Worm (Caenorhabditis elegans) whole organism, L1 larva: Measurements from ENCODE around the gene elo-6.

Experiments used
- C04F5.9 ChIP-seq: sonication (generic microtip); optimal IDR thresholded peaks from 2 replicates; lab custom pipeline; 2016; ENCODE audit warnings: missing genetic modification characterization, missing compliant biosample characterization
- C34B4.2 ChIP-seq: sonication (generic microtip); optimal IDR thresholded peaks from 2 replicates; lab custom pipeline; 2017; ENCODE audit warnings: mild to moderate bottlenecking, missing genetic modification characterization, missing compliant biosample characterization
- F16B12.6 ChIP-seq: fragments of 150-350 bp; optimal IDR thresholded peaks from 2 replicates; lab custom pipeline; 2014; ENCODE audit warnings: missing biosample characterization, missing genetic modification characterization
- aly-2 ChIP-seq: fragments of 150-350 bp; optimal IDR thresholded peaks from 2 replicates; lab custom pipeline; 2014; ENCODE audit warnings: missing biosample characterization, missing genetic modification characterization
- ama-1 ChIP-seq: fragments of 150-350 bp; optimal IDR thresholded peaks from 2 replicates; lab custom pipeline; 2014
- blmp-1 ChIP-seq: fragments of 150-350 bp; optimal IDR thresholded peaks from 2 replicates; lab custom pipeline; 2014; ENCODE audit warnings: missing biosample characterization, missing genetic modification characterization
- ceh-63 ChIP-seq: fragments of 200-800 bp; sonication (Bioruptor generic); optimal IDR thresholded peaks from 2 replicates; lab custom pipeline; 2018; ENCODE audit warnings: mild to moderate bottlenecking, missing genetic modification characterization, missing compliant biosample characterization
- ceh-8 ChIP-seq: fragments of 200-800 bp; sonication (Bioruptor generic); optimal IDR thresholded peaks from 2 replicates; lab custom pipeline; 2018; ENCODE audit warnings: mild to moderate bottlenecking, missing genetic modification characterization, moderate library complexity, missing compliant biosample characterization
- ceh-82 ChIP-seq, 3 experiments: fragments of 150-350 bp in 1 of 3; sonication (generic microtip) in 2 of 3; optimal IDR thresholded peaks; 2 replicates each; lab custom pipeline; 2014 to 2017; ENCODE audit warnings: missing biosample characterization in 3 of 3, missing genetic modification characterization in 3 of 3
- ceh-90 ChIP-seq: sonication (generic microtip); optimal IDR thresholded peaks from 2 replicates; lab custom pipeline; 2016; ENCODE audit warnings: missing genetic modification characterization, missing compliant biosample characterization
- ces-1 ChIP-seq: fragments of 150-350 bp; optimal IDR thresholded peaks from 2 replicates; lab custom pipeline; 2014; ENCODE audit warnings: missing biosample characterization, missing genetic modification reagents, missing genetic modification characterization
- dpl-1 ChIP-seq, 3 experiments: fragments of 150-350 bp in 2 of 3; sonication (generic microtip) in 1 of 3; optimal IDR thresholded peaks; 2 replicates each; lab custom pipeline; 2014 to 2017; ENCODE audit warnings: missing biosample characterization in 3 of 3, missing genetic modification characterization in 3 of 3, missing genetic modification reagents in 3 of 3
- efl-1 ChIP-seq, 4 experiments: fragments of 150-350 bp; optimal IDR thresholded peaks in 3 of 4; peaks in 1 of 4; 1 replicate in 1 of 4; 2 replicates in 3 of 4; lab custom pipeline; 2014; ENCODE audit warnings: missing biosample characterization in 2 of 4, missing genetic modification characterization in 2 of 4, missing genetic modification reagents in 2 of 4
- efl-3 ChIP-seq: fragments of 200-800 bp; sonication (Bioruptor generic); optimal IDR thresholded peaks from 2 replicates; lab custom pipeline; 2018; ENCODE audit warnings: mild to moderate bottlenecking, missing genetic modification characterization, missing compliant biosample characterization
- egl-13 ChIP-seq: sonication (generic microtip); optimal IDR thresholded peaks from 2 replicates; lab custom pipeline; 2016; ENCODE audit warnings: missing genotype, missing genetic modification reagents, missing genetic modification characterization, missing compliant biosample characterization
- egl-27 ChIP-seq, 2 experiments: fragments of 150-350 bp in 1 of 2; sonication (generic microtip); optimal IDR thresholded peaks; 3 replicates each; lab custom pipeline; 2017 to 2018; ENCODE audit warnings: missing biosample characterization in 2 of 2, missing genetic modification characterization in 2 of 2, missing genetic modification reagents in 2 of 2
- elt-2 ChIP-seq: sonication (generic microtip); optimal IDR thresholded peaks from 2 replicates; lab custom pipeline; 2016; ENCODE audit warnings: missing genetic modification characterization, mild to moderate bottlenecking, inconsistent platforms, missing compliant biosample characterization, missing genetic modification reagents
- elt-3 ChIP-seq, 6 experiments: fragments of 150-350 bp in 1 of 6; sonication (generic microtip); optimal IDR thresholded peaks; 2 replicates each; lab custom pipeline; 2017 to 2018; ENCODE audit warnings: missing biosample characterization in 6 of 6, missing genetic modification characterization in 6 of 6, inconsistent platforms in 1 of 6
- fkh-10 ChIP-seq: sonication (generic microtip); optimal IDR thresholded peaks from 2 replicates; lab custom pipeline; 2017; ENCODE audit warnings: missing biosample characterization, missing genetic modification reagents, missing genetic modification characterization
- fkh-4 ChIP-seq: sonication (generic microtip); optimal IDR thresholded peaks from 2 replicates; lab custom pipeline; 2016; ENCODE audit warnings: missing compliant biosample characterization, missing genetic modification characterization, borderline replicate concordance
- fkh-8 ChIP-seq: sonication (generic microtip); optimal IDR thresholded peaks from 2 replicates; lab custom pipeline; 2016; ENCODE audit warnings: mild to moderate bottlenecking, missing genetic modification characterization, missing compliant biosample characterization
- fos-1 ChIP-seq: fragments of 150-350 bp; optimal IDR thresholded peaks from 2 replicates; lab custom pipeline; 2014; ENCODE audit warnings: missing biosample characterization, missing genetic modification characterization
- grh-1 ChIP-seq: fragments of 200-800 bp; sonication (Bioruptor generic); IDR thresholded peaks from 2 replicates; pipeline ENCODE4 v1.3.6; 2022; ENCODE audit warnings: missing genetic modification reagents, missing genetic modification characterization, missing compliant biosample characterization
- hlh-4 ChIP-seq: sonication (generic microtip); optimal IDR thresholded peaks from 2 replicates; lab custom pipeline; 2016; ENCODE audit warnings: mild to moderate bottlenecking, missing genetic modification characterization, missing compliant biosample characterization
- irx-1 ChIP-seq: sonication (generic microtip); optimal IDR thresholded peaks from 2 replicates; lab custom pipeline; 2016; ENCODE audit warnings: missing genetic modification characterization, missing compliant biosample characterization
- isw-1 ChIP-seq: fragments of 200-800 bp; sonication (Bioruptor generic); IDR thresholded peaks from 2 replicates; pipeline ENCODE4 v1.3.6; 2022; ENCODE audit warnings: missing genetic modification characterization, missing compliant biosample characterization
- jun-1 ChIP-seq: fragments of 150-350 bp; optimal IDR thresholded peaks from 2 replicates; lab custom pipeline; 2014; ENCODE audit warnings: missing biosample characterization, missing genetic modification reagents, missing genetic modification characterization
- lin-14 ChIP-seq: fragments of 200-800 bp; sonication (Bioruptor generic); optimal IDR thresholded peaks from 2 replicates; lab custom pipeline; 2018; ENCODE audit warnings: mild to moderate bottlenecking, missing genetic modification characterization, moderate library complexity, missing compliant biosample characterization
- lin-15B ChIP-seq: fragments of 150-350 bp; sonication (generic microtip); optimal IDR thresholded peaks from 3 replicates; lab custom pipeline; 2014; ENCODE audit warnings: missing biosample characterization, missing genetic modification characterization
- lin-35 ChIP-seq, 2 experiments: fragments of 150-350 bp; optimal IDR thresholded peaks; 2 replicates each; lab custom pipeline; 2014; ENCODE audit warnings: missing biosample characterization in 2 of 2, missing genetic modification characterization in 2 of 2, missing genetic modification reagents in 2 of 2
- lin-39 ChIP-seq: fragments of 150-350 bp; optimal IDR thresholded peaks from 2 replicates; lab custom pipeline; 2014; ENCODE audit warnings: missing biosample characterization, missing genetic modification reagents, missing genetic modification characterization
- lsy-2 ChIP-seq, 2 experiments: fragments of 150-350 bp; optimal IDR thresholded peaks; 2 replicates each; lab custom pipeline; 2014; ENCODE audit warnings: missing biosample characterization in 2 of 2, missing genetic modification characterization in 2 of 2
- mab-9 ChIP-seq: fragments of 200-800 bp; sonication (Bioruptor generic); IDR thresholded peaks from 2 replicates; pipeline ENCODE4 v1.3.6; 2022; ENCODE audit warnings: missing genetic modification reagents, missing genetic modification characterization, missing compliant biosample characterization
- mdl-1 ChIP-seq, 2 experiments: fragments of 150-350 bp; optimal IDR thresholded peaks; 2 replicates each; lab custom pipeline; 2014 to 2017; ENCODE audit warnings: missing biosample characterization in 2 of 2, missing genetic modification characterization in 2 of 2, inconsistent platforms in 1 of 2
- mef-2 ChIP-seq: fragments of 150-350 bp; optimal IDR thresholded peaks from 2 replicates; lab custom pipeline; 2014; ENCODE audit warnings: missing biosample characterization, missing genetic modification characterization
- nhr-11 ChIP-seq: fragments of 150-350 bp; optimal IDR thresholded peaks from 2 replicates; lab custom pipeline; 2014; ENCODE audit warnings: missing biosample characterization, missing genetic modification characterization
- nhr-237 ChIP-seq: fragments of 150-350 bp; optimal IDR thresholded peaks from 2 replicates; lab custom pipeline; 2014; ENCODE audit warnings: missing biosample characterization, missing genetic modification characterization
- nhr-28 ChIP-seq: fragments of 150-350 bp; optimal IDR thresholded peaks from 2 replicates; lab custom pipeline; 2014; ENCODE audit warnings: missing biosample characterization, missing genetic modification characterization
- nhr-47 ChIP-seq: sonication (generic microtip); optimal IDR thresholded peaks from 2 replicates; lab custom pipeline; 2016; ENCODE audit warnings: mild to moderate bottlenecking, missing genetic modification characterization, moderate library complexity, missing compliant biosample characterization
- nhr-77 ChIP-seq: fragments of 150-350 bp; optimal IDR thresholded peaks from 2 replicates; lab custom pipeline; 2014; ENCODE audit warnings: missing biosample characterization, missing genetic modification characterization
- nhr-84 ChIP-seq: sonication (generic microtip); optimal IDR thresholded peaks from 2 replicates; lab custom pipeline; 2017; ENCODE audit warnings: missing biosample characterization, missing genetic modification characterization
- pax-3 ChIP-seq: fragments of 200-800 bp; sonication (Bioruptor generic); optimal IDR thresholded peaks from 2 replicates; lab custom pipeline; 2018; ENCODE audit warnings: mild to moderate bottlenecking, missing genetic modification characterization, moderate library complexity, missing compliant biosample characterization
- pqm-1 ChIP-seq: sonication (generic microtip); optimal IDR thresholded peaks from 3 replicates; lab custom pipeline; 2017; ENCODE audit warnings: missing biosample characterization, missing genetic modification characterization
- skn-1 ChIP-seq: fragments of 150-350 bp; optimal IDR thresholded peaks from 2 replicates; lab custom pipeline; 2014; ENCODE audit warnings: missing biosample characterization, missing genetic modification characterization
- sox-4 ChIP-seq: sonication (generic microtip); optimal IDR thresholded peaks from 2 replicates; lab custom pipeline; 2016; ENCODE audit warnings: missing genetic modification characterization, missing compliant biosample characterization
- swsn-7 ChIP-seq: sonication (generic microtip); optimal IDR thresholded peaks from 2 replicates; lab custom pipeline; 2016; ENCODE audit warnings: missing genetic modification characterization, missing compliant biosample characterization
- tbx-2 ChIP-seq: sonication (generic microtip); optimal IDR thresholded peaks from 2 replicates; lab custom pipeline; 2016; ENCODE audit warnings: missing genetic modification characterization, missing compliant biosample characterization
- unc-30 ChIP-seq: sonication (generic microtip); optimal IDR thresholded peaks from 2 replicates; lab custom pipeline; 2017; ENCODE audit warnings: missing biosample characterization, missing genetic modification characterization
- unc-62 ChIP-seq: fragments of 150-350 bp; optimal IDR thresholded peaks from 2 replicates; lab custom pipeline; 2014; ENCODE audit warnings: missing biosample characterization, missing genetic modification reagents, missing genetic modification characterization
- unc-86 ChIP-seq: sonication (generic microtip); optimal IDR thresholded peaks from 2 replicates; lab custom pipeline; 2016; ENCODE audit warnings: missing genetic modification characterization, missing compliant biosample characterization
- unc-98 ChIP-seq: fragments of 200-800 bp; sonication (Bioruptor generic); IDR thresholded peaks from 2 replicates; pipeline ENCODE4 v1.3.6; 2022; ENCODE audit warnings: missing genetic modification characterization, missing compliant biosample characterization
- vab-15 ChIP-seq: sonication (generic microtip); optimal IDR thresholded peaks from 2 replicates; lab custom pipeline; 2017; ENCODE audit warnings: missing genotype, mild to moderate bottlenecking, missing genetic modification characterization, missing compliant biosample characterization
- ztf-11 ChIP-seq, 2 experiments: sonication (generic microtip); optimal IDR thresholded peaks; 2 replicates each; lab custom pipeline; 2016 to 2017; ENCODE audit warnings: missing genetic modification characterization in 2 of 2, missing biosample characterization in 1 of 2, missing compliant biosample characterization in 1 of 2

The elo-6 gene

DNA sequence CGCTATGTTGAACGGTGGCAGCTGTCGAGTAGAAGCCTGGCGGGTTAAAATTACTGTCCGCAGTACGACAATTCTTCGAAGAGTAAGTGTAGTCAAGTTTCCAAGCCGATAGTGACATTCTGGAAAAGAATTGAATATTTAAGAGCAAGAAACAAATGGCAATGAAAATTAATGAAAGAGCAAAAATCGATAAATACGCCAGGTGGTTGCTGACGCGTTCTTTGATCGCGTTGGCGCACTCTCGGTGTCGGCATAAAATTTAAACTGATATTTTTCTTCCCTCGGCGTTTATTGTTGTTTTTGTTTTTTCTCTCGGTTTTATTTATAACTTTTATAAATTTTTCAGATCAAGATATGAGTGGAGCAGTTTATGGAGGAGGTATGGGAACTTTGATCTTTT, 6.3 kb upstream of the elo-6 start, which contains the start of the genes perm-3 and swsn-6:
TSS of gene perm-3 (minus strand) at position 118 of the 400 bp plus-strand sequence.
TSS of gene swsn-6 (plus strand) at position 347 of the 400 bp plus-strand sequence.
- TF ChIP-seq lin-35 (GFP tag; optimal IDR thresholded peaks at IDR 0.05; lab: Kevin White, UChicago) (peak; percentile 86), fos-1 (tag; lab: Kevin White, UChicago) (peak; percentile 31), nhr-11 (tag; lab: Kevin White, UChicago) (peak; percentile 31), aly-2 (tag; lab: Kevin White, UChicago) (no peak), dpl-1 (GFP tag; optimal IDR thresholded peaks at IDR 0.05; lab: Kevin White, UChicago) (peak; percentile 78 to 84 (median 84)), egl-13 (tag; lab: Kevin White, UChicago) (peak; percentile 77), fkh-10 (GFP tag; lab: Kevin White, UChicago) (peak; percentile 35), nhr-84 (tag; lab: Kevin White, UChicago) (no peak), efl-3 (GFP tag; lab: Kevin White, UChicago) (no peak), sox-4 (tag; lab: Kevin White, UChicago) (peak; percentile 46), lsy-2 (tag; optimal IDR thresholded peaks at IDR 0.05; lab: Kevin White, UChicago) (peak; percentile 88 to 93), F16B12.6 (tag; lab: Kevin White, UChicago) (peak; percentile 64), jun-1 (peak; percentile 49), elt-3 (tag; optimal IDR thresholded peaks at IDR 0.05; lab: Kevin White, UChicago) (peak in 2 of 6 experiments; percentile 26 to 78), skn-1 (tag; lab: Kevin White, UChicago) (peak; percentile 29), mab-9 (GFP tag; lab: Robert Waterston, UW) (peak; percentile 39; the same call in 1 of the 2 replicates), irx-1 (peak; percentile 82), unc-30 (tag; lab: Kevin White, UChicago) (no peak), lin-14 (GFP tag; lab: Kevin White, UChicago) (peak; percentile 83), C34B4.2 (tag; lab: Kevin White, UChicago) (no peak), nhr-28 (tag; lab: Kevin White, UChicago) (no peak), hlh-4 (no peak), ztf-11 (tag; optimal IDR thresholded peaks at IDR 0.05; lab: Kevin White, UChicago) (peak in 1 of 2 experiments; percentile 39), fkh-4 (no peak), lin-15B (tag; lab: Kevin White, UChicago) (peak; percentile 75), grh-1 (GFP tag; lab: Robert Waterston, UW) (peak; percentile 71), nhr-237 (tag; lab: Kevin White, UChicago) (no peak), elt-2 (peak; percentile 49), unc-86 (tag; lab: Kevin White, UChicago) (peak; percentile 81), pqm-1 (no peak), ceh-90 (tag; lab: Kevin White, UChicago) (no peak), nhr-47 (tag; lab: Kevin White, UChicago) (peak; percentile 91), efl-1 (optimal IDR thresholded peaks at IDR 0.05; lab: Kevin White, UChicago) (peak; percentile 78 to 85), efl-1 (GFP tag; optimal IDR thresholded peaks at IDR 0.05 in 1 of 2; lab: Kevin White, UChicago) (peak; percentile 84 to 98), pax-3 (peak; percentile 38), ceh-63 (no peak), mef-2 (tag; lab: Kevin White, UChicago) (peak; percentile 23), ces-1 (GFP tag; lab: Kevin White, UChicago) (no peak), unc-98 (GFP tag; lab: Robert Waterston, UW) (no peak), lin-39 (tag; lab: Kevin White, UChicago) (peak; percentile 87), isw-1 (GFP tag; lab: Robert Waterston, UW) (peak; percentile 76), C04F5.9 (tag; lab: Kevin White, UChicago) (peak; percentile 25), ama-1 (peak; percentile 42), ceh-8 (peak; percentile 57), egl-27 (tag; optimal IDR thresholded peaks at IDR 0.05; lab: Kevin White, UChicago) (no peak), blmp-1 (tag; lab: Kevin White, UChicago) (peak; percentile 53), mdl-1 (tag; optimal IDR thresholded peaks at IDR 0.05; lab: Kevin White, UChicago) (peak in 1 of 2 experiments; percentile 52), tbx-2 (tag; lab: Kevin White, UChicago) (peak; percentile 82), fkh-8 (tag; lab: Kevin White, UChicago) (peak; percentile 65), ceh-82 (tag; optimal IDR thresholded peaks at IDR 0.05; lab: Kevin White, UChicago) (peak; percentile 72 to 93 (median 85)), nhr-77 (tag; lab: Kevin White, UChicago) (peak; percentile 48), swsn-7 (peak; percentile 90), unc-62 (GFP tag; lab: Kevin White, UChicago) (no peak), vab-15 (tag; lab: Kevin White, UChicago) (no peak)
